Worm (Caenorhabditis elegans) whole organism, L3 larva: ENCODE results near the gene pro-1.
"Not testable (repeated sequence)": the region's sequence is repeated elsewhere in the genome, so short reads cannot be mapped to it uniquely, and the experiment has no call there.

Experiments
- ZK546.5 ChIP-seq: sonication (generic microtip); optimal IDR thresholded peaks from 2 replicates; lab custom pipeline; 2017; ENCODE audit warnings: missing biosample characterization, missing genetic modification characterization
- aly-2 ChIP-seq: fragments of 150-350 bp; optimal IDR thresholded peaks from 2 replicates; lab custom pipeline; 2014; ENCODE audit warnings: missing biosample characterization, missing genetic modification characterization
- ama-1 ChIP-seq: fragments of 150-350 bp; optimal IDR thresholded peaks from 2 replicates; lab custom pipeline; 2018
- ceh-16 ChIP-seq: sonication (generic microtip); optimal IDR thresholded peaks from 2 replicates; lab custom pipeline; 2017; ENCODE audit warnings: missing biosample characterization, missing genetic modification characterization
- ceh-28 ChIP-seq: fragments of 150-350 bp; optimal IDR thresholded peaks from 2 replicates; lab custom pipeline; 2014; ENCODE audit warnings: missing biosample characterization, missing genetic modification reagents, missing genetic modification characterization
- ceh-82 ChIP-seq: fragments of 150-350 bp; optimal IDR thresholded peaks from 2 replicates; lab custom pipeline; 2014; ENCODE audit warnings: missing biosample characterization, missing genetic modification characterization
- daf-12 ChIP-seq: fragments of 150-350 bp; optimal IDR thresholded peaks from 2 replicates; lab custom pipeline; 2014; ENCODE audit warnings: missing biosample characterization, missing genetic modification reagents, missing genetic modification characterization
- egl-5 ChIP-seq: fragments of 150-350 bp; optimal IDR thresholded peaks from 2 replicates; lab custom pipeline; 2017; ENCODE audit warnings: missing biosample characterization, missing genetic modification reagents, missing genetic modification characterization, inconsistent platforms
- fkh-10 ChIP-seq: sonication (generic microtip); optimal IDR thresholded peaks from 2 replicates; lab custom pipeline; 2017; ENCODE audit warnings: missing biosample characterization, missing genetic modification reagents, missing genetic modification characterization
- fkh-2 ChIP-seq: fragments of 150-350 bp; optimal IDR thresholded peaks from 2 replicates; lab custom pipeline; 2014; ENCODE audit warnings: missing biosample characterization, missing genetic modification reagents, missing genetic modification characterization
- lin-15B ChIP-seq: fragments of 150-350 bp; optimal IDR thresholded peaks from 2 replicates; lab custom pipeline; 2014; ENCODE audit warnings: missing biosample characterization, missing genetic modification characterization
- lin-39 ChIP-seq: fragments of 150-350 bp; optimal IDR thresholded peaks from 2 replicates; lab custom pipeline; 2018; ENCODE audit warnings: missing biosample characterization, missing genetic modification reagents, missing genetic modification characterization
- mml-1 ChIP-seq: fragments of 150-350 bp; sonication (generic microtip); optimal IDR thresholded peaks from 3 replicates; lab custom pipeline; 2014; ENCODE audit warnings: missing biosample characterization, missing genetic modification characterization
- nfya-1 ChIP-seq: sonication (generic microtip); optimal IDR thresholded peaks from 2 replicates; lab custom pipeline; 2017; ENCODE audit warnings: missing genetic modification characterization, mild to moderate bottlenecking, missing compliant biosample characterization, antibody characterized with exemption, moderate library complexity; ENCODE audit not compliant: insufficient read depth
- nhr-11 ChIP-seq: fragments of 150-350 bp; optimal IDR thresholded peaks from 2 replicates; lab custom pipeline; 2014; ENCODE audit warnings: missing biosample characterization, missing genetic modification characterization
- nhr-23 ChIP-seq: fragments of 150-350 bp; optimal IDR thresholded peaks from 2 replicates; lab custom pipeline; 2014; ENCODE audit warnings: missing biosample characterization, missing genetic modification reagents, missing genetic modification characterization
- nhr-237 ChIP-seq: fragments of 150-350 bp; optimal IDR thresholded peaks from 2 replicates; lab custom pipeline; 2014; ENCODE audit warnings: missing biosample characterization, missing genetic modification characterization
- nhr-25 ChIP-seq: sonication (generic microtip); optimal IDR thresholded peaks from 2 replicates; lab custom pipeline; 2017; ENCODE audit warnings: missing biosample characterization, missing genetic modification characterization
- nhr-28 ChIP-seq: fragments of 150-350 bp; optimal IDR thresholded peaks from 2 replicates; lab custom pipeline; 2014; ENCODE audit warnings: missing biosample characterization, missing genetic modification characterization
- nhr-43 ChIP-seq: sonication (generic microtip); optimal IDR thresholded peaks from 2 replicates; lab custom pipeline; 2016; ENCODE audit warnings: mild to moderate bottlenecking, missing genetic modification characterization, missing compliant biosample characterization; ENCODE audit not compliant: poor library complexity, severe bottlenecking
- nhr-67 ChIP-seq: fragments of 150-350 bp; optimal IDR thresholded peaks from 2 replicates; lab custom pipeline; 2014; ENCODE audit warnings: missing biosample characterization, missing genetic modification characterization
- nhr-76 ChIP-seq: fragments of 150-350 bp; sonication (generic microtip); optimal IDR thresholded peaks from 5 replicates; lab custom pipeline; 2014; ENCODE audit warnings: missing biosample characterization, missing genetic modification characterization
- pha-4 ChIP-seq: fragments of 150-350 bp; optimal IDR thresholded peaks from 2 replicates; lab custom pipeline; 2014; ENCODE audit warnings: missing biosample characterization, missing genetic modification reagents, missing genetic modification characterization
- pqm-1 ChIP-seq: fragments of 150-350 bp; optimal IDR thresholded peaks from 2 replicates; lab custom pipeline; 2017; ENCODE audit warnings: missing biosample characterization, missing genetic modification characterization, inconsistent platforms
- snpc-4 ChIP-seq: fragments of 150-350 bp; optimal IDR thresholded peaks from 2 replicates; lab custom pipeline; 2014; ENCODE audit warnings: missing biosample characterization, missing genetic modification characterization
- ztf-4 ChIP-seq: fragments of 150-350 bp; optimal IDR thresholded peaks from 2 replicates; lab custom pipeline; 2014; ENCODE audit warnings: missing biosample characterization, missing genetic modification characterization

pro-1 gene

DNA sequence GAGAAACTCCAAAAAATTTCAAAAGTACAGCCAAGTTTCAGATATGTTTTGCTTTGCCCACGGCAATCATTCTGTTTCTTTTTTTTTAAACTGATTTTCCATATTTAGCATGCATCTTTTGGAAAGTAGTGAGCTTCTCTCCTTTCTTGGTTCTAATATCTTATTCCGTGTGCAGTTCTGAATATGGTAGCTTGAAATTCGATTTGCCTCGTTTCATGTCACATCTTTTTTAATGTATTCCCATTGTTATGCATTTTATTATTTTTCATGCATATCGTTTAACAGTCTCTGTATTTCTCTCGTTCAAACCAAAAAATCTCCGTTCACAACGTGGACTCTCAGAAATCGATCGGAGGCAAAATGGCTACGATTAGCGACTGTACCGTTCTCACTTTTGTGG, 47.3 kb downstream of the pro-1 start, which contains the start of gene ZK666.14:
TSS of gene ZK666.14 (plus strand) at position 301 of the 400 bp plus-strand sequence.
- TF ChIP-seq aly-2 (tag; lab: Kevin White, UChicago) (no peak), nhr-23 (tag; lab: Kevin White, UChicago) (no peak), daf-12 (tag; lab: Kevin White, UChicago) (no peak), nhr-25 (tag; lab: Kevin White, UChicago) (no peak), fkh-2 (tag; lab: Kevin White, UChicago) (no peak), nhr-76 (tag; lab: Kevin White, UChicago) (no peak), fkh-10 (no peak)

DNA sequence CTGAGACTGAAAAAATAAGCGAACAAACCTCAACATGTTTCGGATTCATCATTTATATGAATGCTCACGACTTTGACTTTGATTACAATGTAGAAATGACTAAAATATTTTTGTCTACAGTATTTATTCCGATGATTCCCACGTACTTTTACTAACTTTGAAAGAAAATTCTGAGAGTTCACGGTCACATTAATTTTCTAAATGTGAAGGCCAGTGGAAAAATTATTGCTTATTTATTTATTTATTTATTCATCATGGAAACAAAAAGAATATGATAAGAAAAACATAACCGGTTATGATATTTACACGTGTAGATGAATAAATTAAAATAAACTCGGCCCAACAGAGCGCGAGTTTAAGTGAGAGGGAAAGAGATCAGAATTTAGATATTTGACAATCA, 48.8 kb downstream of the pro-1 start, which contains the start of gene ZK666.8:
TSS of gene ZK666.8 (minus strand) at position 101 of the 400 bp plus-strand sequence.
- TF ChIP-seq ceh-82 (tag; lab: Kevin White, UChicago); nfya-1 (tag; lab: Kevin White, UChicago); mml-1: not testable (repeated sequence)
- TF ChIP-seq, all 47 proteins: peak for 0; not testable (repeated sequence) for 47

DNA sequence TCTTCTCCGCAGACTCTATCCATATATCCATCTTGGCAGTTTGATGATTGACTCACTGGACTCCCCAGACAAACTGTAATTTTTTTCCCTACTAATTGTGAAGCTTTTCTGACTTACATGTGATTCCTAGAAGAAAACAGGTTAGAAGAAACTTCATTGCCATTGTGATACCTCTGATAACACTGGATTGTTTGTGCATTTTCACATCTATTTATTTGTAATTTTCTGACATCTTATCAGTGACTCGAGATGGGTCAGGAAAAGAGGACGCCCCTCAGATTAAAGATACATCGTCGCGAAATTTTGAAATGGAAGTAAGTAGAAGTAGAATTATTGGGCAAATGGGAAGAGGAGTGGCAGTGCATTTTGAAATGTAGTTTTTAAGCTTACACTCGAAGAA, 51.5 kb downstream of the pro-1 start, which contains the start of gene clec-61:
TSS of gene clec-61 (minus strand) at position 209 of the 400 bp plus-strand sequence.
- no peak for TF ChIP-seq ceh-28 (tag; lab: Kevin White, UChicago)
- TF ChIP-seq pha-4: no peak
- no peak for TF ChIP-seq lin-15B (tag; lab: Kevin White, UChicago)
- no peak for TF ChIP-seq nhr-67 (tag; lab: Kevin White, UChicago)
- TF ChIP-seq snpc-4 (tag; lab: Kevin White, UChicago): no peak
- no peak for TF ChIP-seq nhr-237 (tag; lab: Kevin White, UChicago)
- TF ChIP-seq egl-5 (tag; lab: Kevin White, UChicago): no peak
- no peak for TF ChIP-seq nhr-28
- TF ChIP-seq ceh-16 (tag; lab: Kevin White, UChicago): no peak
- TF ChIP-seq ama-1: no peak
- no peak for TF ChIP-seq ceh-82 (tag; lab: Kevin White, UChicago)
- no peak for TF ChIP-seq lin-39
- TF ChIP-seq ZK546.5 (tag; lab: Kevin White, UChicago): no peak
- TF ChIP-seq nhr-43 (tag; lab: Kevin White, UChicago): no peak
- no peak for TF ChIP-seq ztf-4 (tag; lab: Kevin White, UChicago)
- TF ChIP-seq nhr-11 (tag; lab: Kevin White, UChicago): no peak
- TF ChIP-seq pqm-1 (tag; lab: Kevin White, UChicago): no peak
- no peak for TF ChIP-seq nhr-25 (tag; lab: Kevin White, UChicago)
